Worm (Caenorhabditis elegans): ENCODE results near the gene igdb-2.

DNA sequence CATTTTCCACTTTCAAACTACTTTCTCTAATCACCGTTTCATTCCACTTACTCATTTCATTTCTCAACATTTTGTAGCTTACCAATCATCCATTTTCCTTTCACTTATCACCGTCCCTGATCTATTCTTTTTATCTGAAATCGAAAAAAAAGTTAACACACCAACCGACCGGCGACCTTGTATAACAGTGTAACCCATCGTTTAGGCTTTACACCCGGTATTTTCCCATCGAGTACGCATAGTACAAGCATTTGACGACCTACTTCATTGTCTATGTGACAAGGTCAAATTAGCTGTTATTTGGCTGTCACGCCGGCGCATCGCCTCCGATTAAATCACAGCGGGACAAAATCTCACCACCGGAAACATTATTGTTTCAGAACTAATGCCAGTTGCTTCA is 39.0 kb upstream of the igdb-2 start:
- TF ChIP-seq lin-13 (GFP tag; optimal IDR thresholded peaks at IDR 0.05): no peak
- no peak for TF ChIP-seq mdl-1 (tag; optimal IDR thresholded peaks at IDR 0.05)
- TF ChIP-seq lsy-2 (tag; optimal IDR thresholded peaks at IDR 0.05): no peak
- no peak for TF ChIP-seq ZK337.2 (GFP tag; IDR thresholded peaks at IDR 0.05)
- TF ChIP-seq nhr-237 (tag; optimal IDR thresholded peaks at IDR 0.05): no peak
- TF ChIP-seq ztf-11 (tag; optimal IDR thresholded peaks at IDR 0.05): no peak
- TF ChIP-seq unc-39 (tag; optimal IDR thresholded peaks at IDR 0.05): no peak
- no peak for TF ChIP-seq zag-1 (tag; optimal IDR thresholded peaks at IDR 0.05)
- no peak for TF ChIP-seq Y48G9A.11 (GFP tag; IDR thresholded peaks at IDR 0.05)
- TF ChIP-seq skn-1 (tag; optimal IDR thresholded peaks at IDR 0.05): no peak
- no peak for TF ChIP-seq lim-7 (GFP tag; IDR thresholded peaks at IDR 0.05)
- no peak for TF ChIP-seq nhr-10 (tag; optimal IDR thresholded peaks at IDR 0.05)
- no peak for TF ChIP-seq hif-1 (tag; optimal IDR thresholded peaks at IDR 0.05)
- no peak for TF ChIP-seq nhr-48 (tag; optimal IDR thresholded peaks at IDR 0.05)
